Worm (Caenorhabditis elegans) whole organism, young adult: ENCODE measurements around the gene C29F7.3.

Source experiments
- B0035.1 ChIP-seq: sonication (generic microtip); optimal IDR thresholded peaks from 2 replicates; lab custom pipeline; 2016; ENCODE audit warnings: missing genetic modification characterization, mild to moderate bottlenecking, missing compliant biosample characterization, missing genotype, missing genetic modification reagents
- B0261.1 ChIP-seq: sonication (generic microtip); optimal IDR thresholded peaks from 2 replicates; lab custom pipeline; 2016; ENCODE audit warnings: mild to moderate bottlenecking, missing genetic modification characterization, moderate library complexity, missing compliant biosample characterization
- D2030.7 ChIP-seq: fragments of 200-800 bp; sonication (Bioruptor generic); IDR thresholded peaks from 2 replicates; pipeline ENCODE4 v1.3.6; 2022; ENCODE audit warnings: missing genetic modification reagents, missing genetic modification characterization, missing compliant biosample characterization
- F10E7.11 ChIP-seq: sonication (generic microtip); optimal IDR thresholded peaks from 2 replicates; lab custom pipeline; 2017; ENCODE audit warnings: mild to moderate bottlenecking, missing genetic modification characterization, moderate library complexity, missing compliant biosample characterization
- F37B4.10 ChIP-seq: fragments of 200-800 bp; sonication (Bioruptor generic); IDR thresholded peaks from 2 replicates; pipeline ENCODE4 v1.3.6; 2022; ENCODE audit warnings: missing genetic modification characterization, missing compliant biosample characterization
- F52B5.7 ChIP-seq: sonication (generic microtip); optimal IDR thresholded peaks from 2 replicates; lab custom pipeline; 2016; ENCODE audit warnings: mild to moderate bottlenecking, missing genetic modification characterization, missing compliant biosample characterization
- Y53G8AR.9 ChIP-seq: fragments of 200-800 bp; sonication (Bioruptor generic); conservative IDR thresholded peaks from 2 replicates; pipeline ENCODE4 v1.3.6; 2022; ENCODE audit warnings: missing genetic modification reagents, missing genetic modification characterization, missing compliant biosample characterization
- atf-7 ChIP-seq: sonication (generic microtip); optimal IDR thresholded peaks from 2 replicates; lab custom pipeline; 2017; ENCODE audit warnings: mild to moderate bottlenecking, missing genetic modification characterization, missing compliant biosample characterization
- ccch-3 ChIP-seq: fragments of 200-800 bp; sonication (Bioruptor generic); optimal IDR thresholded peaks from 2 replicates; lab custom pipeline; 2018; ENCODE audit warnings: mild to moderate bottlenecking, missing genetic modification characterization, missing compliant biosample characterization
- ceh-40 ChIP-seq: fragments of 200-800 bp; sonication (Bioruptor generic); IDR thresholded peaks from 2 replicates; pipeline ENCODE4 v1.3.6; 2022; ENCODE audit warnings: missing genetic modification characterization, missing compliant biosample characterization
- chd-7 ChIP-seq: sonication (generic microtip); optimal IDR thresholded peaks from 2 replicates; lab custom pipeline; 2016; ENCODE audit warnings: mild to moderate bottlenecking, missing genetic modification characterization, moderate library complexity, missing compliant biosample characterization
- die-1 ChIP-seq: sonication (generic microtip); optimal IDR thresholded peaks from 2 replicates; lab custom pipeline; 2016; ENCODE audit warnings: missing genotype, mild to moderate bottlenecking, missing genetic modification characterization, missing compliant biosample characterization
- dpl-1 ChIP-seq: fragments of 150-350 bp; optimal IDR thresholded peaks from 2 replicates; lab custom pipeline; 2014; ENCODE audit warnings: missing biosample characterization, missing genetic modification reagents, missing genetic modification characterization
- egl-18 ChIP-seq: fragments of 200-800 bp; sonication (Bioruptor generic); IDR thresholded peaks from 2 replicates; pipeline ENCODE4 v1.3.6; 2022; ENCODE audit warnings: missing genetic modification reagents, missing genetic modification characterization, missing compliant biosample characterization
- egrh-3 ChIP-seq: fragments of 200-800 bp; sonication (Bioruptor generic); IDR thresholded peaks from 2 replicates; pipeline ENCODE4 v1.3.6; 2022; ENCODE audit warnings: missing genetic modification reagents, missing genetic modification characterization, missing compliant biosample characterization
- ekl-4 ChIP-seq: fragments of 200-800 bp; sonication (Bioruptor generic); IDR thresholded peaks from 2 replicates; pipeline ENCODE4 v1.3.6; 2022; ENCODE audit warnings: missing genetic modification reagents, missing genetic modification characterization, missing compliant biosample characterization
- ets-4 ChIP-seq: fragments of 200-800 bp; sonication (Bioruptor generic); optimal IDR thresholded peaks from 2 replicates; lab custom pipeline; 2018; ENCODE audit warnings: mild to moderate bottlenecking, missing genetic modification characterization, missing compliant biosample characterization
- fkh-3 ChIP-seq: sonication (generic microtip); optimal IDR thresholded peaks from 2 replicates; lab custom pipeline; 2016; ENCODE audit warnings: mild to moderate bottlenecking, missing genetic modification characterization, missing compliant biosample characterization
- gei-17 ChIP-seq: fragments of 200-800 bp; sonication (Bioruptor generic); optimal IDR thresholded peaks from 2 replicates; lab custom pipeline; 2018; ENCODE audit warnings: mild to moderate bottlenecking, missing genetic modification characterization, missing compliant biosample characterization
- hlh-12 ChIP-seq: sonication (generic microtip); optimal IDR thresholded peaks from 2 replicates; lab custom pipeline; 2016; ENCODE audit warnings: missing genetic modification characterization, missing compliant biosample characterization
- hmg-1.2 ChIP-seq: fragments of 200-800 bp; sonication (Bioruptor generic); IDR thresholded peaks from 2 replicates; pipeline ENCODE4 v1.3.6; 2022; ENCODE audit warnings: missing genetic modification reagents, missing genetic modification characterization, missing compliant biosample characterization
- lag-1 ChIP-seq: fragments of 200-800 bp; sonication (Bioruptor generic); IDR thresholded peaks from 2 replicates; pipeline ENCODE4 v1.3.6; 2022; ENCODE audit warnings: missing genetic modification reagents, missing genetic modification characterization, missing compliant biosample characterization
- let-526 ChIP-seq: fragments of 200-800 bp; sonication (Bioruptor generic); IDR thresholded peaks from 2 replicates; pipeline ENCODE4 v1.3.6; 2022; ENCODE audit warnings: missing genetic modification reagents, missing genetic modification characterization, missing compliant biosample characterization
- let-607 ChIP-seq, 2 experiments: fragments of 200-800 bp in 1 of 2; sonication (Bioruptor generic) in 1 of 2; sonication (generic microtip) in 1 of 2; optimal IDR thresholded peaks; 2 replicates each; lab custom pipeline; 2016 to 2018; ENCODE audit warnings: mild to moderate bottlenecking in 2 of 2, missing compliant biosample characterization in 2 of 2, missing genetic modification characterization in 2 of 2, moderate library complexity in 2 of 2, missing genotype in 1 of 2
- lin-26 ChIP-seq: fragments of 200-800 bp; sonication (Bioruptor generic); IDR thresholded peaks from 2 replicates; pipeline ENCODE4 v1.3.6; 2022; ENCODE audit warnings: missing genetic modification reagents, missing genetic modification characterization, missing compliant biosample characterization
- lir-1 ChIP-seq: fragments of 200-800 bp; sonication (Bioruptor generic); conservative IDR thresholded peaks from 2 replicates; pipeline ENCODE4 v1.3.6; 2022; ENCODE audit warnings: missing genetic modification reagents, missing genetic modification characterization, missing compliant biosample characterization
- lsl-1 ChIP-seq: fragments of 200-800 bp; sonication (Bioruptor generic); optimal IDR thresholded peaks from 2 replicates; lab custom pipeline; 2018; ENCODE audit warnings: mild to moderate bottlenecking, missing genetic modification characterization, moderate library complexity, missing compliant biosample characterization
- lsy-27 ChIP-seq: sonication (generic microtip); optimal IDR thresholded peaks from 2 replicates; lab custom pipeline; 2017; ENCODE audit warnings: missing genetic modification characterization, mild to moderate bottlenecking, missing compliant biosample characterization, antibody characterized with exemption, missing genotype, borderline replicate concordance; ENCODE audit not compliant: insufficient read depth
- madf-10 ChIP-seq: sonication (generic microtip); optimal IDR thresholded peaks from 2 replicates; lab custom pipeline; 2016; ENCODE audit warnings: mild to moderate bottlenecking, missing genetic modification characterization, missing compliant biosample characterization
- madf-3 ChIP-seq: fragments of 200-800 bp; sonication (Bioruptor generic); IDR thresholded peaks from 2 replicates; pipeline ENCODE4 v1.3.6; 2022; ENCODE audit warnings: missing genetic modification reagents, missing genetic modification characterization, missing compliant biosample characterization
- nfyb-1 ChIP-seq: fragments of 200-800 bp; sonication (Bioruptor generic); IDR thresholded peaks from 2 replicates; pipeline ENCODE4 v1.3.6; 2022; ENCODE audit warnings: missing genetic modification reagents, missing genetic modification characterization, missing compliant biosample characterization
- nhr-90 ChIP-seq: sonication (generic microtip); optimal IDR thresholded peaks from 2 replicates; lab custom pipeline; 2016; ENCODE audit warnings: missing genotype, mild to moderate bottlenecking, missing genetic modification characterization, missing compliant biosample characterization
- pbrm-1 ChIP-seq: fragments of 200-800 bp; sonication (Bioruptor generic); IDR thresholded peaks from 2 replicates; pipeline ENCODE4 v1.3.6; 2022; ENCODE audit warnings: missing genetic modification reagents, missing genetic modification characterization, missing compliant biosample characterization
- pha-4 ChIP-seq: fragments of 150-350 bp; sonication (generic microtip); optimal IDR thresholded peaks from 2 replicates; lab custom pipeline; 2014; ENCODE audit warnings: missing biosample characterization, missing genetic modification reagents, missing genetic modification characterization
- repo-1 ChIP-seq: sonication (generic microtip); optimal IDR thresholded peaks from 2 replicates; lab custom pipeline; 2017; ENCODE audit warnings: mild to moderate bottlenecking, missing genetic modification characterization, missing compliant biosample characterization
- rpc-1 ChIP-seq, 2 experiments: fragments of 150-350 bp in 1 of 2; sonication (generic microtip) in 1 of 2; optimal IDR thresholded peaks; 2 replicates each; lab custom pipeline; 2014 to 2018; ENCODE audit warnings: missing biosample characterization in 1 of 2, missing genetic modification characterization in 1 of 2, missing genetic modification reagents in 1 of 2, missing genotype in 1 of 2
- snpc-1.1 ChIP-seq: sonication (generic microtip); optimal IDR thresholded peaks from 2 replicates; lab custom pipeline; 2017; ENCODE audit warnings: missing genetic modification characterization, mild to moderate bottlenecking, missing compliant biosample characterization, antibody characterized with exemption, moderate library complexity, missing genotype, missing genetic modification reagents; ENCODE audit not compliant: insufficient read depth
- snpc-4 ChIP-seq, 5 experiments: fragments of 150-350 bp in 1 of 5; sonication (generic microtip) in 4 of 5; optimal IDR thresholded peaks; 2 replicates each; lab custom pipeline; 2014 to 2018; ENCODE audit warnings: missing genetic modification characterization in 5 of 5, missing biosample characterization in 3 of 5, antibody characterized with exemption in 2 of 5, mild to moderate bottlenecking in 2 of 5, missing compliant biosample characterization in 2 of 5, missing genotype in 2 of 5, moderate library complexity in 2 of 5, missing genetic modification reagents in 1 of 5
- somi-1 ChIP-seq: fragments of 200-800 bp; sonication (Bioruptor generic); optimal IDR thresholded peaks from 2 replicates; lab custom pipeline; 2018; ENCODE audit warnings: mild to moderate bottlenecking, missing genetic modification characterization, missing compliant biosample characterization
- tbp1 ChIP-seq: fragments of 200-800 bp; sonication (Bioruptor generic); optimal IDR thresholded peaks from 2 replicates; lab custom pipeline; 2018; ENCODE audit warnings: mild to moderate bottlenecking, missing genetic modification characterization, missing compliant biosample characterization
- ztf-18 ChIP-seq: sonication (generic microtip); optimal IDR thresholded peaks from 2 replicates; lab custom pipeline; 2016; ENCODE audit warnings: missing genotype, mild to moderate bottlenecking, missing genetic modification characterization, missing compliant biosample characterization
- ztf-25 ChIP-seq: fragments of 200-800 bp; sonication (Bioruptor generic); IDR thresholded peaks from 2 replicates; pipeline ENCODE4 v1.3.6; 2022; ENCODE audit warnings: missing genetic modification reagents, missing genetic modification characterization, missing compliant biosample characterization
- ztf-26 ChIP-seq: sonication (generic microtip); optimal IDR thresholded peaks from 2 replicates; lab custom pipeline; 2017; ENCODE audit warnings: missing genetic modification characterization, missing compliant biosample characterization

The C29F7.3 gene

ce11 chrX:13448665-13449099 lies 28.9 kb upstream of the C29F7.3 start (continued):
- TF ChIP-seq snpc-4 (GFP tag; optimal IDR thresholded peaks at IDR 0.05; lab: Kevin White, UChicago) (peak; percentile 66), snpc-4 (tag; optimal IDR thresholded peaks at IDR 0.05; lab: Kevin White, UChicago) (peak in 3 of 4 experiments; percentile 68 to 80 (median 80)), B0035.1 (tag; lab: Kevin White, UChicago) (peak; percentile 86), nhr-90 (tag; lab: Kevin White, UChicago) (peak; percentile 92), ccch-3 (GFP tag; lab: Kevin White, UChicago) (peak; percentile 20), egrh-3 (GFP tag; lab: Robert Waterston, UW) (peak; percentile 47; the same call in 1 of the 2 replicates), D2030.7 (GFP tag; lab: Robert Waterston, UW) (peak; percentile 91), lsy-27 (tag; lab: Kevin White, UChicago) (peak; percentile 56), ekl-4 (GFP tag; lab: Robert Waterston, UW) (peak; percentile 67), lsl-1 (GFP tag; lab: Kevin White, UChicago) (peak; percentile 10), fkh-3 (tag; lab: Kevin White, UChicago) (peak; percentile 72), ets-4 (GFP tag; lab: Kevin White, UChicago) (peak; percentile 60), atf-7 (tag; lab: Kevin White, UChicago) (peak; percentile 80), chd-7 (peak; percentile 89), F52B5.7 (peak; percentile 62), repo-1 (peak; percentile 85), dpl-1 (GFP tag; lab: Kevin White, UChicago) (peak; percentile 13), hlh-12 (tag; lab: Kevin White, UChicago) (peak; percentile 84), madf-10 (tag; lab: Kevin White, UChicago) (peak; percentile 88), ztf-26 (peak; percentile 92), let-607 (tag; optimal IDR thresholded peaks at IDR 0.05; lab: Kevin White, UChicago) (peak; percentile 51 to 79), Y53G8AR.9 (GFP tag; lab: Robert Waterston, UW) (peak; percentile 80), somi-1 (GFP tag; lab: Kevin White, UChicago) (peak; percentile 84), pbrm-1 (GFP tag; lab: Robert Waterston, UW) (peak; percentile 92)
- TF ChIP-seq, all 124 proteins: peak for 86; not testable (repeated sequence) for 38

DNA sequence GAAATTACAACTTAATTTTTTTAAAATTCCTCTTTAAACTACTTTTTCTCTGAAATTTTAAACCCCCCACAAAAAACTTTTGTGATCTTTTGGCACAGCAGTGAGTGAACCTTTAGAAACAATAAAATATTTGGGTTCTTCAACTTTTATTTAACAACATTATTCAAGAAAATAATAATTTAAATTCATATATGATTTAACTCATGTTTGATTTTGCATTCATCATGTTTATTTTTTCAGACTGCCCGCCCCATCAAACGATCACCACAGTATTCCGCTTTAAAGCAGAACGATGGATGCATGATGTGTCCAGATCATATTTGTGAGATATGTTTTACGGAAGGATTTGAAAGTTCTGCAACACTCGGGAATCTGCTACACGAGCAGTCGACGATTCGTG lies 26.7 kb upstream of the C29F7.3 start, which contains the start of gene set-8:
Gene set-8, plus strand, starts transcription at position 301 of the 400 bp plus-strand sequence.
- no peak for TF ChIP-seq nfyb-1 (GFP tag; lab: Robert Waterston, UW)
- no peak for TF ChIP-seq ceh-40 (GFP tag; lab: Robert Waterston, UW)
- no peak for TF ChIP-seq pha-4 (tag; lab: Kevin White, UChicago)
- no peak for TF ChIP-seq lag-1
- no peak for TF ChIP-seq F37B4.10 (GFP tag; lab: Robert Waterston, UW)
- TF ChIP-seq, all 124 proteins: peak for 0

DNA sequence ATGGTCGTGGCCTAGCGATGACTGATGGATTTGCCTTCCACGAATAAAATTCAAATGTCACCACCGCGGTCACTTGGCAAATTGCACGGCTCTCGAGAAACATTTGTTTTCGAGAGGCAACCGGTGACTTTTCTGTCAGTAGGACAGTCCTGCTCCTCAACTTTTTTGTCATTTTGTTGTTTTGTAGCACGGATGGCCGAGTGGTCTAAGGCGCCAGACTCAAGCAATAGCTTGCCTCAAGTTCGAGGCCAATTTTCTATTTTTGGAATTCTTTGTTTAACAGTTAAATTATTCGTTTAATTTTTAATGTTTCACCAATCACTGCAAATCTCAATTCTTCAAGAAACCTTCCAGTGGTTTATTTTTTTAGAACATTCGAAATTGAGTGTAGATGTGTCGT lies 24.5 kb upstream of the C29F7.3 start:
- TF ChIP-seq nhr-90 (tag; lab: Kevin White, UChicago) (peak; percentile 33), let-607 (tag; optimal IDR thresholded peaks at IDR 0.05; lab: Kevin White, UChicago) (no peak), F52B5.7 (no peak), snpc-4 (GFP tag; optimal IDR thresholded peaks at IDR 0.05; lab: Kevin White, UChicago) (no peak), snpc-4 (tag; optimal IDR thresholded peaks at IDR 0.05; lab: Kevin White, UChicago) (peak in 1 of 4 experiments; percentile 36), F10E7.11 (tag; lab: Kevin White, UChicago) (no peak), let-526 (GFP tag; lab: Robert Waterston, UW) (no peak), D2030.7 (GFP tag; lab: Robert Waterston, UW) (peak; percentile 54), hmg-1.2 (GFP tag; lab: Robert Waterston, UW) (peak; percentile 38; the same call in 1 of the 2 replicates), madf-3 (no peak), ztf-18 (tag; lab: Kevin White, UChicago) (peak; percentile 9), lin-26 (peak; percentile 59; the same call in 1 of the 2 replicates), gei-17 (no peak), rpc-1 (optimal IDR thresholded peaks at IDR 0.05; lab: Kevin White, UChicago) (peak; percentile 63), rpc-1 (tag; optimal IDR thresholded peaks at IDR 0.05; lab: Kevin White, UChicago) (peak; percentile 84), B0261.1 (tag; lab: Kevin White, UChicago) (peak; percentile 71), egl-18 (GFP tag; lab: Robert Waterston, UW) (no peak), lir-1 (GFP tag; lab: Robert Waterston, UW) (no peak), ztf-25 (GFP tag; lab: Robert Waterston, UW) (0 out of 2 replicates have a peak, but pooled peaks have one; percentile 51), dpl-1 (GFP tag; lab: Kevin White, UChicago) (no peak), die-1 (tag; lab: Kevin White, UChicago) (peak; percentile 48), F37B4.10 (GFP tag; lab: Robert Waterston, UW) (no peak), snpc-1.1 (tag; lab: Kevin White, UChicago) (no peak), tbp1 (GFP tag; lab: Kevin White, UChicago) (peak; percentile 85)
